Worm (Caenorhabditis elegans) whole organism, L1 larva: ENCODE data around the gene nmy-1.

ENCODE experiments used
- alr-1 ChIP-seq: fragments of 200-800 bp; sonication (Bioruptor generic); optimal IDR thresholded peaks from 2 replicates; lab custom pipeline; 2018; ENCODE audit warnings: borderline replicate concordance, mild to moderate bottlenecking, missing genetic modification characterization, missing compliant biosample characterization
- elt-2 ChIP-seq: sonication (generic microtip); optimal IDR thresholded peaks from 2 replicates; lab custom pipeline; 2016; ENCODE audit warnings: missing genetic modification characterization, mild to moderate bottlenecking, inconsistent platforms, missing compliant biosample characterization, missing genetic modification reagents
- fos-1 ChIP-seq: fragments of 150-350 bp; optimal IDR thresholded peaks from 2 replicates; lab custom pipeline; 2014; ENCODE audit warnings: missing biosample characterization, missing genetic modification characterization
- lin-13 ChIP-seq: fragments of 150-350 bp; optimal IDR thresholded peaks from 2 replicates; lab custom pipeline; 2014; ENCODE audit warnings: missing biosample characterization, missing genetic modification reagents, missing genetic modification characterization
- lsy-2 ChIP-seq, 2 experiments: fragments of 150-350 bp; optimal IDR thresholded peaks; 2 replicates each; lab custom pipeline; 2014; ENCODE audit warnings: missing biosample characterization in 2 of 2, missing genetic modification characterization in 2 of 2
- mep-1 ChIP-seq: fragments of 150-350 bp; optimal IDR thresholded peaks from 2 replicates; lab custom pipeline; 2014; ENCODE audit warnings: missing biosample characterization, missing genetic modification characterization
- nhr-12 ChIP-seq: sonication (generic microtip); optimal IDR thresholded peaks from 2 replicates; lab custom pipeline; 2017; ENCODE audit warnings: missing biosample characterization, missing genetic modification characterization
- nhr-90 ChIP-seq: sonication (generic microtip); optimal IDR thresholded peaks from 2 replicates; lab custom pipeline; 2016; ENCODE audit warnings: mild to moderate bottlenecking, missing genetic modification characterization, missing compliant biosample characterization; ENCODE audit not compliant: poor library complexity
- pqm-1 ChIP-seq: sonication (generic microtip); optimal IDR thresholded peaks from 3 replicates; lab custom pipeline; 2017; ENCODE audit warnings: missing biosample characterization, missing genetic modification characterization
- unc-62 ChIP-seq: fragments of 150-350 bp; optimal IDR thresholded peaks from 2 replicates; lab custom pipeline; 2014; ENCODE audit warnings: missing biosample characterization, missing genetic modification reagents, missing genetic modification characterization

- no peak for TF ChIP-seq nhr-12 (tag; lab: Kevin White, UChicago)
- no peak for TF ChIP-seq fos-1 (tag; lab: Kevin White, UChicago)
- no peak for TF ChIP-seq mep-1 (tag; lab: Kevin White, UChicago)
- TF ChIP-seq elt-2 (tag; lab: Kevin White, UChicago), result no peak
- TF ChIP-seq lin-13 (GFP tag; lab: Kevin White, UChicago), result no peak
- TF ChIP-seq pqm-1 (tag; lab: Kevin White, UChicago), result no peak
- no peak for TF ChIP-seq unc-62 (GFP tag; lab: Kevin White, UChicago)
- no peak for TF ChIP-seq lsy-2 (tag; optimal IDR thresholded peaks at IDR 0.05; lab: Kevin White, UChicago)
- TF ChIP-seq nhr-90 (tag; lab: Kevin White, UChicago), result no peak
- no peak for TF ChIP-seq alr-1 (tag; lab: Kevin White, UChicago)
These were observed 48.2 kb downstream of the nmy-1 start, which contains the start of gene gbb-1 for ce11 chrX:2957446-2957985.
